Worm (Caenorhabditis elegans) whole organism, mixed stage, embryonic: ENCODE data around the gene Y62E10A.13.

Experiments
- elt-1 ChIP-seq: sonication (generic microtip); optimal IDR thresholded peaks from 2 replicates; lab custom pipeline; 2017; ENCODE audit warnings: missing genetic modification characterization, mild to moderate bottlenecking, missing compliant biosample characterization, antibody characterized with exemption, moderate library complexity, borderline replicate concordance; ENCODE audit not compliant: insufficient read depth
- elt-3 ChIP-seq: fragments of 150-350 bp; optimal IDR thresholded peaks from 2 replicates; lab custom pipeline; 2014; ENCODE audit warnings: missing biosample characterization, missing genetic modification characterization
- lin-13 ChIP-seq: fragments of 150-350 bp; optimal IDR thresholded peaks from 2 replicates; lab custom pipeline; 2014; ENCODE audit warnings: missing biosample characterization, missing genetic modification characterization
- lsy-2 ChIP-seq: fragments of 150-350 bp; optimal IDR thresholded peaks from 2 replicates; lab custom pipeline; 2014; ENCODE audit warnings: missing biosample characterization, missing genetic modification characterization
- nhr-2 ChIP-seq: fragments of 150-350 bp; optimal IDR thresholded peaks from 2 replicates; lab custom pipeline; 2014; ENCODE audit warnings: missing biosample characterization, missing genetic modification characterization
- nhr-237 ChIP-seq: fragments of 150-350 bp; optimal IDR thresholded peaks from 2 replicates; lab custom pipeline; 2014; ENCODE audit warnings: missing biosample characterization, missing genetic modification characterization
- nhr-76 ChIP-seq: sonication (generic microtip); optimal IDR thresholded peaks from 2 replicates; lab custom pipeline; 2017; ENCODE audit warnings: missing biosample characterization, missing genetic modification characterization
- pha-4 ChIP-seq: fragments of 150-350 bp; optimal IDR thresholded peaks from 2 replicates; lab custom pipeline; 2018; ENCODE audit warnings: missing biosample characterization, missing genetic modification reagents, missing genetic modification characterization
- snpc-4 ChIP-seq: fragments of 150-350 bp; optimal IDR thresholded peaks from 2 replicates; lab custom pipeline; 2014; ENCODE audit warnings: missing biosample characterization, missing genetic modification characterization
- tbx-8 ChIP-seq: fragments of 200-800 bp; sonication (Bioruptor generic); optimal IDR thresholded peaks from 2 replicates; lab custom pipeline; 2018; ENCODE audit warnings: mild to moderate bottlenecking, missing genetic modification characterization, moderate library complexity, missing compliant biosample characterization
- unc-39 ChIP-seq: fragments of 150-350 bp; optimal IDR thresholded peaks from 2 replicates; lab custom pipeline; 2014; ENCODE audit warnings: missing biosample characterization, missing genetic modification characterization
- unc-62 ChIP-seq: fragments of 150-350 bp; optimal IDR thresholded peaks from 2 replicates; lab custom pipeline; 2014; ENCODE audit warnings: missing biosample characterization, missing genetic modification reagents, missing genetic modification characterization
- zip-8 ChIP-seq: fragments of 150-350 bp; optimal IDR thresholded peaks from 2 replicates; lab custom pipeline; 2014; ENCODE audit warnings: missing biosample characterization, missing genetic modification characterization
- ztf-11 ChIP-seq: fragments of 150-350 bp; optimal IDR thresholded peaks from 2 replicates; lab custom pipeline; 2014; ENCODE audit warnings: missing biosample characterization, missing genetic modification characterization

- TF ChIP-seq elt-3 (tag; lab: Kevin White, UChicago), result no peak
- TF ChIP-seq nhr-2 (tag; lab: Kevin White, UChicago), result no peak
- TF ChIP-seq tbx-8 (GFP tag; lab: Kevin White, UChicago), result no peak
- no peak for TF ChIP-seq unc-62
- TF ChIP-seq lsy-2, result no peak
- TF ChIP-seq nhr-76, result no peak
- TF ChIP-seq snpc-4 (tag; lab: Kevin White, UChicago), result no peak
- no peak for TF ChIP-seq unc-39 (tag; lab: Kevin White, UChicago)
- TF ChIP-seq lin-13 (tag; lab: Kevin White, UChicago), result no peak
- no peak for TF ChIP-seq pha-4 (tag; lab: Kevin White, UChicago)
- TF ChIP-seq ztf-11 (tag; lab: Kevin White, UChicago), result no peak
- TF ChIP-seq zip-8, result no peak
- TF ChIP-seq nhr-237 (tag; lab: Kevin White, UChicago), result no peak
- no peak for TF ChIP-seq elt-1 (tag; lab: Kevin White, UChicago)
Measured at ce11 chrIV:13390770-13391169, 8.1 kb downstream of the Y62E10A.13 start.
